Fruit fly (Drosophila melanogaster) whole organism: ENCODE results near the gene CG16964.

Experiments
- CG8478 ChIP-seq: fragments of >200 bp; optimal IDR thresholded peaks from 2 replicates; lab custom pipeline; 2018; ENCODE audit warnings: inconsistent platforms
- Dll ChIP-seq: fragments of >200 bp; optimal IDR thresholded peaks from 2 replicates; lab custom pipeline; 2017
- EcR ChIP-seq, 2 experiments: fragments of >200 bp; optimal IDR thresholded peaks; 2 replicates each; lab custom pipeline; 2017; ENCODE audit warnings: missing biosample characterization in 2 of 2, missing genetic modification characterization in 2 of 2, missing genetic modification reagents in 2 of 2
- pan ChIP-seq: fragments of >200 bp; optimal IDR thresholded peaks from 2 replicates; lab custom pipeline; 2017
- psq ChIP-seq: fragments of >200 bp; optimal IDR thresholded peaks from 2 replicates; lab custom pipeline; 2017
- usp ChIP-seq: fragments of >200 bp; optimal IDR thresholded peaks from 2 replicates; lab custom pipeline; 2017; ENCODE audit warnings: missing biosample characterization, missing genetic modification characterization, mixed read lengths

CG16964 gene

dm6 chr2L:11947641-11948040 is at the start of gene CG16964:
Gene CG16964 (plus strand): TSS chr2L:11947941.
- TF ChIP-seq psq (lab: Kevin White, UChicago) (no peak), CG8478 (lab: Kevin White, UChicago) (no peak)

dm6 chr2L:11902483-11902882 is 45.3 kb upstream of the CG16964 start:
- TF ChIP-seq psq (lab: Kevin White, UChicago) (no peak), CG8478 (lab: Kevin White, UChicago) (no peak), pan (no peak), usp (no peak), EcR (GFP tag; optimal IDR thresholded peaks at IDR 0.05; lab: Kevin White, UChicago) (no peak), Dll (lab: Kevin White, UChicago) (no peak)

- TF ChIP-seq EcR (GFP tag; optimal IDR thresholded peaks at IDR 0.05; lab: Kevin White, UChicago) (no peak), psq (lab: Kevin White, UChicago) (no peak), CG8478 (lab: Kevin White, UChicago) (no peak), Dll (lab: Kevin White, UChicago) (no peak), usp (no peak), pan (no peak)
Measured at dm6 chr2L:11903335-11903734, 44.4 kb upstream of the CG16964 start.

- TF ChIP-seq usp (no peak), psq (lab: Kevin White, UChicago) (no peak), CG8478 (lab: Kevin White, UChicago) (no peak), EcR (GFP tag; optimal IDR thresholded peaks at IDR 0.05; lab: Kevin White, UChicago) (no peak), pan (no peak)
Measured at dm6 chr2L:11904181-11904580, 43.6 kb upstream of the CG16964 start.

dm6 chr2L:11928464-11928863 is 19.3 kb upstream of the CG16964 start, which contains the start of gene Pde1c:
Gene Pde1c (minus strand): TSS chr2L:11928572.
- TF ChIP-seq EcR (GFP tag; optimal IDR thresholded peaks at IDR 0.05; lab: Kevin White, UChicago) (no peak), CG8478 (lab: Kevin White, UChicago) (no peak), Dll (lab: Kevin White, UChicago) (no peak), usp (no peak), psq (lab: Kevin White, UChicago) (no peak), pan (no peak)

dm6 chr2L:11931603-11932002 is 16.1 kb upstream of the CG16964 start:
- no peak for TF ChIP-seq CG8478 (lab: Kevin White, UChicago)
- TF ChIP-seq usp = no peak
- no peak for TF ChIP-seq pan
- TF ChIP-seq EcR (GFP tag; optimal IDR thresholded peaks at IDR 0.05; lab: Kevin White, UChicago) = no peak
- no peak for TF ChIP-seq Dll (lab: Kevin White, UChicago)
- TF ChIP-seq psq (lab: Kevin White, UChicago) = no peak

- TF ChIP-seq pan = no peak
- no peak for TF ChIP-seq Dll (lab: Kevin White, UChicago)
- TF ChIP-seq psq (lab: Kevin White, UChicago) = no peak
- TF ChIP-seq CG8478 (lab: Kevin White, UChicago) = no peak
- TF ChIP-seq usp = no peak
- no peak for TF ChIP-seq EcR (GFP tag; optimal IDR thresholded peaks at IDR 0.05; lab: Kevin White, UChicago)
Measured at dm6 chr2L:11934205-11934604, 13.5 kb upstream of the CG16964 start, which contains the start of gene Or33a. Gene Or33a (plus strand): TSS chr2L:11934505.

- TF ChIP-seq Dll (lab: Kevin White, UChicago) (no peak), CG8478 (lab: Kevin White, UChicago) (no peak), usp (no peak), EcR (GFP tag; optimal IDR thresholded peaks at IDR 0.05; lab: Kevin White, UChicago) (no peak), pan (no peak), psq (lab: Kevin White, UChicago) (no peak)
Measured at dm6 chr2L:11935881-11936280, 11.9 kb upstream of the CG16964 start, which contains the start of gene Or33b. Gene Or33b (plus strand): TSS chr2L:11936181.

dm6 chr2L:11937669-11938068 is 10.1 kb upstream of the CG16964 start, which contains the start of gene Or33c:
Gene Or33c (plus strand): TSS chr2L:11937969.
- TF ChIP-seq CG8478 (lab: Kevin White, UChicago) = no peak
- no peak for TF ChIP-seq usp
- TF ChIP-seq EcR (GFP tag; optimal IDR thresholded peaks at IDR 0.05; lab: Kevin White, UChicago) = no peak
- TF ChIP-seq psq (lab: Kevin White, UChicago) = no peak
- TF ChIP-seq pan = no peak
- no peak for TF ChIP-seq Dll (lab: Kevin White, UChicago)

- TF ChIP-seq Dll (lab: Kevin White, UChicago) (no peak), EcR (GFP tag; optimal IDR thresholded peaks at IDR 0.05; lab: Kevin White, UChicago) (no peak), usp (no peak), psq (lab: Kevin White, UChicago) (no peak), pan (no peak), CG8478 (lab: Kevin White, UChicago) (no peak)
Measured at dm6 chr2L:11940620-11941019, 7.1 kb upstream of the CG16964 start.

dm6 chr2L:11942265-11942664 is 5.5 kb upstream of the CG16964 start:
- TF ChIP-seq psq (lab: Kevin White, UChicago) = no peak
- no peak for TF ChIP-seq EcR (GFP tag; optimal IDR thresholded peaks at IDR 0.05; lab: Kevin White, UChicago)
- no peak for TF ChIP-seq Dll (lab: Kevin White, UChicago)
- no peak for TF ChIP-seq usp
- no peak for TF ChIP-seq pan
- TF ChIP-seq CG8478 (lab: Kevin White, UChicago) = no peak

- TF ChIP-seq CG8478 (lab: Kevin White, UChicago) (no peak), pan (no peak), usp (no peak), Dll (lab: Kevin White, UChicago) (no peak), psq (lab: Kevin White, UChicago) (no peak), EcR (GFP tag; optimal IDR thresholded peaks at IDR 0.05; lab: Kevin White, UChicago) (no peak)
Measured at dm6 chr2L:11942826-11943225, 4.9 kb upstream of the CG16964 start.

- TF ChIP-seq psq (lab: Kevin White, UChicago) (no peak), CG8478 (lab: Kevin White, UChicago) (no peak), pan (no peak)
Measured at dm6 chr2L:11943829-11944228, 3.9 kb upstream of the CG16964 start, which contains the start of gene Crys. Gene Crys (plus strand): TSS chr2L:11944129.
